Fruit fly (Drosophila melanogaster): Measurements from ENCODE around the gene CG10469.

Gene CG10469

DNA sequence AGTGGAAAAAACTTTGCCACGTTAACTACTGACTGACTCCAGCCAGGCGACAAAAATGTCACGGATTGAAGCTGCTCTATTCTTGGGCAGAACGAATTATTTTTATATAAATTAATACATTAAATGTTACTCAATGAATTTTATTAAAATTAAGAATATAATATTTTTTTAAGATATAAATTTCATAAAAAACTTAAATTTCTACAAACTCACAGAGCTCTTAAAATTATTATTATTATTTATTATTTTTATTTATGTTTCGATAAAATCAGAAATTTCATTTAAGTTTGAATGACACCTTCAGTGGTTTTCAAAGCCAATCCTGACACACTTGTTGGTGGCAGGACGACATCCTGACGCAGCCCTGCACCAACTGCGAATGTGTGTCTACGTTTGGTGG lies 8.0 kb downstream of the CG10469 start (continued):
- TF ChIP-seq Hmr (GFP tag; optimal IDR thresholded peaks at IDR 0.05) (peak; percentile 36), zen (tag; optimal IDR thresholded peaks at IDR 0.05) (no peak), Oli (tag; optimal IDR thresholded peaks at IDR 0.05) (peak; percentile 12), dimm (GFP tag; IDR thresholded peaks at IDR 0.05) (no peak), BtbVII (GFP tag; optimal IDR thresholded peaks at IDR 0.05) (no peak), CG11560 (tag; IDR thresholded peaks at IDR 0.05) (no peak), CG18262 (tag; optimal IDR thresholded peaks at IDR 0.05) (peak; percentile 50), CG15696 (tag; optimal IDR thresholded peaks at IDR 0.05) (no peak), Tbp (GFP tag; optimal IDR thresholded peaks at IDR 0.05) (no peak), CG15514 (GFP tag; optimal IDR thresholded peaks at IDR 0.05) (no peak), CG30403 (GFP tag; optimal IDR thresholded peaks at IDR 0.05) (peak; percentile 15), CG16815 (GFP tag; optimal IDR thresholded peaks at IDR 0.05) (no peak), D19A (tag; optimal IDR thresholded peaks at IDR 0.05) (peak; percentile 50), chif (GFP tag; optimal IDR thresholded peaks at IDR 0.05) (no peak), zfh2 (GFP tag; optimal IDR thresholded peaks at IDR 0.05) (no peak), vvl (GFP tag; IDR thresholded peaks at IDR 0.05) (no peak), unpg (GFP tag; optimal IDR thresholded peaks at IDR 0.05) (peak; percentile 33), CG9876 (GFP tag; optimal IDR thresholded peaks at IDR 0.05) (no peak), CG15479 (GFP tag; optimal IDR thresholded peaks at IDR 0.05) (no peak), lmd (GFP tag; IDR thresholded peaks at IDR 0.05) (no peak), CG10209 (GFP tag; optimal IDR thresholded peaks at IDR 0.05) (peak; percentile 3), CG12104 (GFP tag; optimal IDR thresholded peaks at IDR 0.05) (no peak), Xrp1 (GFP tag; IDR thresholded peaks at IDR 0.05) (0 out of 2 replicates have a peak, but pooled peaks have one; percentile 23), Dfd (GFP tag; optimal IDR thresholded peaks at IDR 0.05) (no peak), PHDP (tag; optimal IDR thresholded peaks at IDR 0.05) (peak; percentile 29), Atf6 (GFP tag; IDR thresholded peaks at IDR 0.05) (no peak), cad (GFP tag; optimal IDR thresholded peaks at IDR 0.05) (no peak), grau (tag; optimal IDR thresholded peaks at IDR 0.05) (peak; percentile 48), lov (optimal IDR thresholded peaks at IDR 0.05) (no peak), lov (GFP tag; IDR thresholded peaks at IDR 0.05) (no peak), CG1792 (GFP tag; optimal IDR thresholded peaks at IDR 0.05) (no peak), CG17359 (tag; optimal IDR thresholded peaks at IDR 0.05) (peak; percentile 6), lab (GFP tag; optimal IDR thresholded peaks at IDR 0.05) (peak; percentile 7), CG12659 (GFP tag; optimal IDR thresholded peaks at IDR 0.05) (peak; percentile 9), ind (GFP tag; optimal IDR thresholded peaks at IDR 0.05) (no peak), Meics (GFP tag; optimal IDR thresholded peaks at IDR 0.05) (peak; percentile 47), HLH54F (GFP tag; optimal IDR thresholded peaks at IDR 0.05) (no peak), Doc3 (GFP tag; IDR thresholded peaks at IDR 0.05; ENCODE audit: partially characterized antibody) (no peak), CG18619 (GFP tag; optimal IDR thresholded peaks at IDR 0.05) (no peak), CG14667 (GFP tag; IDR thresholded peaks at IDR 0.05) (no peak), CG31441 (GFP tag; IDR thresholded peaks at IDR 0.05) (peak; percentile 55; the same call in 1 of the 2 replicates), mirr (GFP tag; optimal IDR thresholded peaks at IDR 0.05) (no peak), psq (GFP tag; optimal IDR thresholded peaks at IDR 0.05) (no peak), pros (GFP tag; optimal IDR thresholded peaks at IDR 0.05) (no peak), B-H1 (GFP tag; IDR thresholded peaks at IDR 0.05) (no peak), CG9817 (tag; optimal IDR thresholded peaks at IDR 0.05) (no peak), CG10979 (tag; optimal IDR thresholded peaks at IDR 0.05) (peak; percentile 51), NK7.1 (GFP tag; optimal IDR thresholded peaks at IDR 0.05) (no peak), sqz (GFP tag; optimal IDR thresholded peaks at IDR 0.05) (peak; percentile 23), ERR (GFP tag; optimal IDR thresholded peaks at IDR 0.05) (no peak), Dbx (GFP tag; IDR thresholded peaks at IDR 0.05) (no peak), CG10274 (GFP tag; optimal IDR thresholded peaks at IDR 0.05) (no peak)
